Fruit fly (Drosophila melanogaster): ENCODE data around the gene Syx5.

dm6 chr2L:16261576-16262217 lies 45.4 kb upstream of the Syx5 start, which contains the start of the genes twe and CG4935:
- TF ChIP-seq CG8478 (optimal IDR thresholded peaks at IDR 0.05) (no peak), CTCF (optimal IDR thresholded peaks at IDR 0.05) (no peak)

All from S2 (cell line).